Fruit fly (Drosophila melanogaster): ENCODE data around the gene robl37BC.

The robl37BC gene

dm6 chr2L:19002959-19003371 is 7.7 kb upstream of the robl37BC start, which contains the start of gene CG31793 (continued):
- peak; percentile 60 for TF ChIP-seq CG13424 (tag; optimal IDR thresholded peaks at IDR 0.05)
- no peak for TF ChIP-seq so (GFP tag; IDR thresholded peaks at IDR 0.05)
- TF ChIP-seq NfI (GFP tag; optimal IDR thresholded peaks at IDR 0.05), result peak; percentile 58
- TF ChIP-seq CG4730 (GFP tag; IDR thresholded peaks at IDR 0.05), result no peak
- TF ChIP-seq H15 (GFP tag; IDR thresholded peaks at IDR 0.05), result no peak
- no peak for TF ChIP-seq peb (GFP tag; IDR thresholded peaks at IDR 0.05)
- TF ChIP-seq D19A (tag; optimal IDR thresholded peaks at IDR 0.05), result peak; percentile 62
- peak; percentile 2 for TF ChIP-seq CG13624 (GFP tag; optimal IDR thresholded peaks at IDR 0.05)
- no peak for TF ChIP-seq ssp (GFP tag; IDR thresholded peaks at IDR 0.05)
- peak; percentile 34 for TF ChIP-seq sd (tag; optimal IDR thresholded peaks at IDR 0.05)
- TF ChIP-seq maf-S (GFP tag; optimal IDR thresholded peaks at IDR 0.05), result no peak
- TF ChIP-seq dysf (GFP tag; IDR thresholded peaks at IDR 0.05), result peak; percentile 20; the same call in 1 of the 3 replicates
- TF ChIP-seq Bdp1 (GFP tag; optimal IDR thresholded peaks at IDR 0.05), result no peak
- TF ChIP-seq Jarid2 (GFP tag; optimal IDR thresholded peaks at IDR 0.05), result no peak
- TF ChIP-seq CG13775 (GFP tag; optimal IDR thresholded peaks at IDR 0.05), result peak; percentile 46
- TF ChIP-seq Med (GFP tag), result peak; percentile 84
- TF ChIP-seq fd96Cb (tag; optimal IDR thresholded peaks at IDR 0.05), result peak; percentile 26
- peak; percentile 72 for TF ChIP-seq Hmr (GFP tag; optimal IDR thresholded peaks at IDR 0.05)
- no peak for TF ChIP-seq crol (GFP tag; IDR thresholded peaks at IDR 0.05)
- TF ChIP-seq Blimp-1 (GFP tag; optimal IDR thresholded peaks at IDR 0.05), result no peak
- TF ChIP-seq bab2 (GFP tag; optimal IDR thresholded peaks at IDR 0.05), result no peak
- TF ChIP-seq bbx (GFP tag; IDR thresholded peaks at IDR 0.05; ENCODE audit: partially characterized antibody), result peak; percentile 33; the same call in 1 of the 2 replicates
- peak; percentile 33; the same call in 1 of the 2 replicates for TF ChIP-seq CG10321 (GFP tag; IDR thresholded peaks at IDR 0.05)
- no peak for TF ChIP-seq mld (GFP tag; IDR thresholded peaks at IDR 0.05; ENCODE audit: partially characterized antibody)
- TF ChIP-seq HHEX (GFP tag; optimal IDR thresholded peaks at IDR 0.05), result peak; percentile 26
- TF ChIP-seq Sox102F (GFP tag; optimal IDR thresholded peaks at IDR 0.05), result peak; percentile 58
- no peak for TF ChIP-seq tll (GFP tag; optimal IDR thresholded peaks at IDR 0.05)
- TF ChIP-seq CG10462 (GFP tag; optimal IDR thresholded peaks at IDR 0.05), result no peak
- TF ChIP-seq Ada2b (GFP tag; IDR thresholded peaks at IDR 0.05), result peak; percentile 58; the same call in 1 of the 2 replicates
- TF ChIP-seq CG7271 (tag; optimal IDR thresholded peaks at IDR 0.05), result no peak
- no peak for TF ChIP-seq Ets97D (GFP tag; optimal IDR thresholded peaks at IDR 0.05)
- peak; percentile 57 for TF ChIP-seq CG17385 (GFP tag; optimal IDR thresholded peaks at IDR 0.05)
- TF ChIP-seq sr (GFP tag; IDR thresholded peaks at IDR 0.05), result no peak
- TF ChIP-seq CG3281 (GFP tag; optimal IDR thresholded peaks at IDR 0.05), result peak; percentile 76
- no peak for TF ChIP-seq onecut (GFP tag; IDR thresholded peaks at IDR 0.05)
- TF ChIP-seq CG2712 (tag; optimal IDR thresholded peaks at IDR 0.05), result peak; percentile 62
- TF ChIP-seq tap (tag; optimal IDR thresholded peaks at IDR 0.05), result peak; percentile 2
- TF ChIP-seq run (tag; optimal IDR thresholded peaks at IDR 0.05), result no peak
- TF ChIP-seq CG9817 (tag; optimal IDR thresholded peaks at IDR 0.05), result peak; percentile 20
- TF ChIP-seq CG12236 (GFP tag; optimal IDR thresholded peaks at IDR 0.05), result no peak
- no peak for TF ChIP-seq cad (GFP tag; optimal IDR thresholded peaks at IDR 0.05)
- TF ChIP-seq CG14014 (GFP tag; IDR thresholded peaks at IDR 0.05), result peak; percentile 56; the same call in 1 of the 2 replicates
- peak; percentile 2 for TF ChIP-seq CG14710 (tag; optimal IDR thresholded peaks at IDR 0.05)
- TF ChIP-seq ttk (GFP tag; IDR thresholded peaks at IDR 0.05), result no peak
- TF ChIP-seq CG14965 (GFP tag; optimal IDR thresholded peaks at IDR 0.05; ENCODE audit: borderline replicate concordance), result no peak
- peak; percentile 31 for TF ChIP-seq bcd (GFP tag; optimal IDR thresholded peaks at IDR 0.05)
- TF ChIP-seq CG10431 (GFP tag; optimal IDR thresholded peaks at IDR 0.05), result no peak
- peak; percentile 23 for TF ChIP-seq CG4424 (GFP tag; optimal IDR thresholded peaks at IDR 0.05)
- TF ChIP-seq yki (optimal IDR thresholded peaks at IDR 0.05), result no peak
- no peak for TF ChIP-seq CG10565 (GFP tag; optimal IDR thresholded peaks at IDR 0.05)
- TF ChIP-seq Dbx (GFP tag; IDR thresholded peaks at IDR 0.05), result peak; percentile 64; the same call in 2 of the 3 replicates

All from whole organism, embryonic.